Worm (Caenorhabditis elegans) whole organism, early embryonic: ENCODE measurements around the gene mpc-1.

Experiments
- B0310.2 ChIP-seq: sonication (generic microtip); optimal IDR thresholded peaks from 2 replicates; lab custom pipeline; 2016; ENCODE audit warnings: mild to moderate bottlenecking, missing genetic modification characterization, missing compliant biosample characterization
- F13C5.2 ChIP-seq: sonication (generic microtip); optimal IDR thresholded peaks from 2 replicates; lab custom pipeline; 2017; ENCODE audit warnings: mild to moderate bottlenecking, missing genetic modification characterization, inconsistent platforms, missing compliant biosample characterization
- aly-1 ChIP-seq: sonication (generic microtip); optimal IDR thresholded peaks from 2 replicates; lab custom pipeline; 2016; ENCODE audit warnings: missing genetic modification characterization, missing compliant biosample characterization
- ama-1 ChIP-seq: fragments of 150-350 bp; optimal IDR thresholded peaks from 2 replicates; lab custom pipeline; 2014
- ceh-13 ChIP-seq: fragments of 200-800 bp; sonication (Bioruptor generic); optimal IDR thresholded peaks from 2 replicates; lab custom pipeline; 2018; ENCODE audit warnings: mild to moderate bottlenecking, missing genetic modification characterization, missing compliant biosample characterization
- ceh-36 ChIP-seq: sonication (generic microtip); optimal IDR thresholded peaks from 2 replicates; lab custom pipeline; 2016; ENCODE audit warnings: missing genetic modification characterization, inconsistent platforms, missing compliant biosample characterization
- ets-7 ChIP-seq: sonication (generic microtip); optimal IDR thresholded peaks from 2 replicates; lab custom pipeline; 2016; ENCODE audit warnings: missing genotype, missing genetic modification characterization, missing compliant biosample characterization
- flt-1 ChIP-seq: fragments of 200-800 bp; sonication (Bioruptor generic); IDR thresholded peaks from 2 replicates; pipeline ENCODE4 v1.3.6; 2022; ENCODE audit warnings: missing genetic modification characterization, missing compliant biosample characterization
- hmbx-1 ChIP-seq: sonication (generic microtip); optimal IDR thresholded peaks from 2 replicates; lab custom pipeline; 2016; ENCODE audit warnings: mild to moderate bottlenecking, missing genetic modification characterization, missing compliant biosample characterization
- hmg-4 ChIP-seq: fragments of 200-800 bp; sonication (Bioruptor generic); optimal IDR thresholded peaks from 2 replicates; lab custom pipeline; 2018; ENCODE audit warnings: mild to moderate bottlenecking, missing genetic modification characterization, missing compliant biosample characterization
- hnd-1 ChIP-seq: sonication (generic microtip); optimal IDR thresholded peaks from 2 replicates; lab custom pipeline; 2016; ENCODE audit warnings: missing genetic modification characterization, missing compliant biosample characterization
- pes-1 ChIP-seq: fragments of 200-800 bp; sonication (Bioruptor generic); IDR thresholded peaks from 2 replicates; pipeline ENCODE4 v1.3.6; 2022; ENCODE audit warnings: missing genetic modification reagents, missing genetic modification characterization, missing compliant biosample characterization
- scrt-1 ChIP-seq: fragments of 200-800 bp; sonication (Bioruptor generic); IDR thresholded peaks from 2 replicates; pipeline ENCODE4 v1.3.6; 2022; ENCODE audit warnings: missing genetic modification characterization, missing compliant biosample characterization
- sea-1 ChIP-seq: fragments of 200-800 bp; sonication (Bioruptor generic); conservative IDR thresholded peaks from 2 replicates; pipeline ENCODE4 v1.3.6; 2022; ENCODE audit warnings: missing genetic modification characterization, missing compliant biosample characterization
- tbx-11 ChIP-seq: fragments of 200-800 bp; sonication (Bioruptor generic); IDR thresholded peaks from 2 replicates; pipeline ENCODE4 v1.3.6; 2022; ENCODE audit warnings: missing genetic modification characterization, missing compliant biosample characterization
- tbx-37 ChIP-seq: fragments of 200-800 bp; sonication (Bioruptor generic); conservative IDR thresholded peaks from 2 replicates; pipeline ENCODE4 v1.3.6; 2022; ENCODE audit warnings: missing genetic modification reagents, missing genetic modification characterization, missing compliant biosample characterization
- tra-4 ChIP-seq: sonication (generic microtip); optimal IDR thresholded peaks from 2 replicates; lab custom pipeline; 2017; ENCODE audit warnings: missing genetic modification characterization, missing compliant biosample characterization

Gene mpc-1

ce11 chrIII:4413099-4413498, at the start of gene mpc-1:
TSS of gene mpc-1 (plus strand) at chrIII:4413457.
- TF ChIP-seq ceh-13 (GFP tag; lab: Kevin White, UChicago) (no peak), tbx-37 (GFP tag; lab: Robert Waterston, UW) (no peak), aly-1 (tag; lab: Kevin White, UChicago) (no peak), hmg-4 (no peak), hnd-1 (tag; lab: Kevin White, UChicago) (no peak), tbx-11 (no peak), ama-1 (lab: Kevin White, UChicago) (no peak), ets-7 (tag; lab: Kevin White, UChicago) (no peak), scrt-1 (GFP tag; lab: Robert Waterston, UW) (no peak), F13C5.2 (tag; lab: Kevin White, UChicago) (no peak), flt-1 (GFP tag; lab: Robert Waterston, UW) (no peak), ceh-36 (tag; lab: Kevin White, UChicago) (no peak)

DNA sequence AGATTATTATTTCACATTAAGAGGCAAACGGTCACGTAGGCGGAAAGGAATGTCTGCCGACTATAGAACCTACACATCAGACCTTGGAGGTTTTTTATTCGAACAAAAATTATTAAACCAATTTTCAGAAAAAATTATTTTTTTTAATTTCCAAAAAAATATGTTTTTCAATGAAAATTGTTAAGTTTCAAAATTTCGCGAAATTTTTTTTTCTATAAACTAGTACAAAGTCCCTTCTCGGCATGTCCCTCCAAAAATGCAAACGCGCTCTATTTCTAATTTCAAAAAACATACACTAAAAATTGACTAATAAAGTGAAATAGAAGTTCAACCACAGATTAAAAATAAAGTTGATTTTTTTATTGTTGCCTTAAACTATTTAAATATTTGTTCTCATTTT, 48.3 kb upstream of the mpc-1 start, which contains the start of gene ckb-1:
TSS of gene ckb-1 (plus strand) at position 301 of the 400 bp plus-strand sequence.
- TF ChIP-seq hmbx-1 (tag; lab: Kevin White, UChicago): no peak
- TF ChIP-seq pes-1 (GFP tag; lab: Robert Waterston, UW): no peak

DNA sequence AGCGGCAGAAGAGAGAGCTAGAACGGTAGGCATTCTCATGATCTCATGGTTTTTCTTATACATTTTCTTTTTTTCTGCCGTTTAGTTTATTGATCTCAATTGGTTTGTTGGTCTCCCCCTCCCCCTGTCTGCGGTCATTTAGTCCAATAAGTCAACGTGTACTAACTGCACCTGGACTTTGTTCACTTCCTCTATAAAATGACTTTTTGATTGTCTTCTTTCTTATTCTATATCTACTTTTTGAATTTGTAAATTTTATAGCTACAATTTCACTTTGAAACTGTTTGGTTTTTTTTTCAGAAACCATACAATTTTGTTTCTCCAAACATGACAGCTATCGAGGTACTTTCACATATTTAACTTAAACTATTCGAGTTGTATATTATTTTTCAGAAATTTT, 45.6 kb upstream of the mpc-1 start, which contains the start of gene ckb-2:
TSS of gene ckb-2 (plus strand) at position 301 of the 400 bp plus-strand sequence.
- TF ChIP-seq ama-1 (lab: Kevin White, UChicago) (no peak), F13C5.2 (tag; lab: Kevin White, UChicago) (no peak), tbx-11 (no peak)

- peak; percentile 23 for TF ChIP-seq ceh-36 (tag; lab: Kevin White, UChicago)
- peak; percentile 40 for TF ChIP-seq ets-7 (tag; lab: Kevin White, UChicago)
- peak; percentile 84 for TF ChIP-seq F13C5.2 (tag; lab: Kevin White, UChicago)
- peak; percentile 22 for TF ChIP-seq ceh-13 (GFP tag; lab: Kevin White, UChicago)
- peak; percentile 82 for TF ChIP-seq tbx-37 (GFP tag; lab: Robert Waterston, UW)
- peak; percentile 86 for TF ChIP-seq scrt-1 (GFP tag; lab: Robert Waterston, UW)
- TF ChIP-seq aly-1 (tag; lab: Kevin White, UChicago): peak; percentile 87
- peak; percentile 1 for TF ChIP-seq B0310.2 (tag; lab: Kevin White, UChicago)
- TF ChIP-seq tbx-11: peak; percentile 77
- TF ChIP-seq hmg-4: peak; percentile 75
- TF ChIP-seq flt-1 (GFP tag; lab: Robert Waterston, UW): peak; percentile 85
- TF ChIP-seq hmbx-1 (tag; lab: Kevin White, UChicago): peak; percentile 40
- peak; percentile 89 for TF ChIP-seq pes-1 (GFP tag; lab: Robert Waterston, UW)
- peak; percentile 75; the same call in 1 of the 2 replicates for TF ChIP-seq sea-1 (GFP tag; lab: Robert Waterston, UW)
These were observed 43.9 kb upstream of the mpc-1 start for ce11 chrIII:4369381-4369809.

DNA sequence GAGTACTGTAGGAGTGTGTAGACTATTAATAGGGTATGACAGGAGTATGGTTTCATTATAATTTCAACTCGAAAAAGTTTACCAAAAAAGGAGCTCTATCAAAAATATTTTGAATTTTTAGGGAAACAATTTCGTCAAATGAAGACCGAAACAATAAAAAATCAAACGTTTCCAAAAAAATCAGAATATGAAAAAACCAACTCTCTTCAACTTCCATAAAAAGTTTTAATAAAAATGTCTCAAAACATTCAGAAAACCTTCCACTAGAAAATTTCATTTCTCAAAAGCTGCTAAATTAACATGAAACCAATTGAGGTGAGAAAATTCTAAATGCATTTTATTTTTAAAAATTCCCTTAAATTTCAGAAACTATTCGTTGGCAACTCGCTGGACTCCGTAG, 42.7 kb upstream of the mpc-1 start, which contains the start of gene ckb-3:
TSS of gene ckb-3 (plus strand) at position 301 of the 400 bp plus-strand sequence.
- TF ChIP-seq ceh-36 (tag; lab: Kevin White, UChicago): no peak
- no peak for TF ChIP-seq sea-1 (GFP tag; lab: Robert Waterston, UW)
- TF ChIP-seq flt-1 (GFP tag; lab: Robert Waterston, UW): no peak
- no peak for TF ChIP-seq B0310.2 (tag; lab: Kevin White, UChicago)
- TF ChIP-seq ceh-13 (GFP tag; lab: Kevin White, UChicago): no peak
- no peak for TF ChIP-seq tra-4 (tag; lab: Kevin White, UChicago)
- no peak for TF ChIP-seq aly-1 (tag; lab: Kevin White, UChicago)
- no peak for TF ChIP-seq hmbx-1 (tag; lab: Kevin White, UChicago)
- no peak for TF ChIP-seq F13C5.2 (tag; lab: Kevin White, UChicago)
- no peak for TF ChIP-seq tbx-11
- no peak for TF ChIP-seq hnd-1 (tag; lab: Kevin White, UChicago)
- TF ChIP-seq tbx-37 (GFP tag; lab: Robert Waterston, UW): no peak
- TF ChIP-seq ama-1 (lab: Kevin White, UChicago): no peak

- TF ChIP-seq tra-4 (tag; lab: Kevin White, UChicago) (no peak), pes-1 (GFP tag; lab: Robert Waterston, UW) (no peak), F13C5.2 (tag; lab: Kevin White, UChicago) (no peak), hmg-4 (no peak), ceh-36 (tag; lab: Kevin White, UChicago) (no peak), ets-7 (tag; lab: Kevin White, UChicago) (no peak), scrt-1 (GFP tag; lab: Robert Waterston, UW) (no peak), sea-1 (GFP tag; lab: Robert Waterston, UW) (no peak), aly-1 (tag; lab: Kevin White, UChicago) (no peak), tbx-37 (GFP tag; lab: Robert Waterston, UW) (no peak)
These were observed 40.4 kb upstream of the mpc-1 start for ce11 chrIII:4372894-4373293.

ce11 chrIII:4374854-4375253, 38.4 kb upstream of the mpc-1 start, which contains the start of gene pals-26:
TSS of gene pals-26 (plus strand) at chrIII:4375154.
- TF ChIP-seq ceh-13 (GFP tag; lab: Kevin White, UChicago): no peak
- no peak for TF ChIP-seq pes-1 (GFP tag; lab: Robert Waterston, UW)
- no peak for TF ChIP-seq hmbx-1 (tag; lab: Kevin White, UChicago)
- TF ChIP-seq tbx-37 (GFP tag; lab: Robert Waterston, UW): no peak
- TF ChIP-seq scrt-1 (GFP tag; lab: Robert Waterston, UW): no peak
- TF ChIP-seq B0310.2 (tag; lab: Kevin White, UChicago): no peak
- TF ChIP-seq sea-1 (GFP tag; lab: Robert Waterston, UW): no peak
- TF ChIP-seq ets-7 (tag; lab: Kevin White, UChicago): no peak
- no peak for TF ChIP-seq aly-1 (tag; lab: Kevin White, UChicago)
- TF ChIP-seq ama-1 (lab: Kevin White, UChicago): no peak
- no peak for TF ChIP-seq ceh-36 (tag; lab: Kevin White, UChicago)
- no peak for TF ChIP-seq F13C5.2 (tag; lab: Kevin White, UChicago)
